Fruit fly (Drosophila melanogaster) Kc167 (cell line): Measurements from ENCODE around the gene CG4839.

Source experiments
- Myc ChIP-seq: fragments of >200 bp; optimal IDR thresholded peaks from 2 replicates; lab custom pipeline; 2017; ENCODE audit warnings: missing external identifiers
- h ChIP-seq: fragments of >200 bp; optimal IDR thresholded peaks from 3 replicates; lab custom pipeline; 2018; ENCODE audit warnings: missing external identifiers
- psq ChIP-seq: fragments of >200 bp; optimal IDR thresholded peaks from 2 replicates; lab custom pipeline; 2017; ENCODE audit warnings: missing external identifiers
- ttk ChIP-seq: sonication (Bioruptor generic); optimal IDR thresholded peaks from 2 replicates; lab custom pipeline; 2017; ENCODE audit warnings: missing external identifiers

dm6 chr2L:10123963-10124362, 20.6 kb upstream of the CG4839 start:
- TF ChIP-seq Myc: no peak
- TF ChIP-seq psq (lab: Kevin White, UChicago): no peak
- TF ChIP-seq h (lab: Kevin White, UChicago): no peak
- TF ChIP-seq ttk: no peak
